Worm (Caenorhabditis elegans) whole organism, early embryonic: ENCODE measurements around the gene W03G11.2.

ENCODE experiments used
- F13C5.2 ChIP-seq: sonication (generic microtip); optimal IDR thresholded peaks from 2 replicates; lab custom pipeline; 2017; ENCODE audit warnings: mild to moderate bottlenecking, missing genetic modification characterization, inconsistent platforms, missing compliant biosample characterization
- ama-1 ChIP-seq: fragments of 150-350 bp; optimal IDR thresholded peaks from 2 replicates; lab custom pipeline; 2014
- flt-1 ChIP-seq: fragments of 200-800 bp; sonication (Bioruptor generic); IDR thresholded peaks from 2 replicates; pipeline ENCODE4 v1.3.6; 2022; ENCODE audit warnings: missing genetic modification characterization, missing compliant biosample characterization
- hmbx-1 ChIP-seq: sonication (generic microtip); optimal IDR thresholded peaks from 2 replicates; lab custom pipeline; 2016; ENCODE audit warnings: mild to moderate bottlenecking, missing genetic modification characterization, missing compliant biosample characterization
- sea-1 ChIP-seq: fragments of 200-800 bp; sonication (Bioruptor generic); conservative IDR thresholded peaks from 2 replicates; pipeline ENCODE4 v1.3.6; 2022; ENCODE audit warnings: missing genetic modification characterization, missing compliant biosample characterization
- tra-4 ChIP-seq: sonication (generic microtip); optimal IDR thresholded peaks from 2 replicates; lab custom pipeline; 2017; ENCODE audit warnings: missing genetic modification characterization, missing compliant biosample characterization

DNA sequence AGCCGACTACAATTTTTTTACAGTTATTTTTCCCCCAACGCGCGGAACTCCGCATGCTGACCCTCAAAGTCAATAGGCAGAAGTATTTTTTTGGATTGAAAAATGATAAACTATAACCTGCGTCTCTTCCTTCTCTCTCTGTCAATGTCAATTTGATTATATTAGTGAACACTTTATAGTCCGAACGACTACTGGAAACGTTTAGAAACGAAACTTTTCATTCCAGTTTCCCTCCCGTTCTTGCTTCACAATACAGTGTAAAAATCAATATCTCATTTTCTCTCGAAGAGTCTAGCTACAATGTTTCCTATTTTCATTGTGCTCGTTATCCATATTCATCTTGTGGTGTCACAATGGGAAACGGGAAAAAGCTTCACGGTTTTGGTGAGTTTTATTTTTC, 40.2 kb downstream of the W03G11.2 start, which contains the start of gene lgc-24:
- TF ChIP-seq ama-1 (lab: Kevin White, UChicago) (no peak), flt-1 (GFP tag; lab: Robert Waterston, UW) (no peak), hmbx-1 (tag; lab: Kevin White, UChicago) (no peak), F13C5.2 (no peak), tra-4 (no peak), sea-1 (GFP tag; lab: Robert Waterston, UW) (no peak)
